Worm (Caenorhabditis elegans): ENCODE results near the gene twk-24.

Gene twk-24

DNA sequence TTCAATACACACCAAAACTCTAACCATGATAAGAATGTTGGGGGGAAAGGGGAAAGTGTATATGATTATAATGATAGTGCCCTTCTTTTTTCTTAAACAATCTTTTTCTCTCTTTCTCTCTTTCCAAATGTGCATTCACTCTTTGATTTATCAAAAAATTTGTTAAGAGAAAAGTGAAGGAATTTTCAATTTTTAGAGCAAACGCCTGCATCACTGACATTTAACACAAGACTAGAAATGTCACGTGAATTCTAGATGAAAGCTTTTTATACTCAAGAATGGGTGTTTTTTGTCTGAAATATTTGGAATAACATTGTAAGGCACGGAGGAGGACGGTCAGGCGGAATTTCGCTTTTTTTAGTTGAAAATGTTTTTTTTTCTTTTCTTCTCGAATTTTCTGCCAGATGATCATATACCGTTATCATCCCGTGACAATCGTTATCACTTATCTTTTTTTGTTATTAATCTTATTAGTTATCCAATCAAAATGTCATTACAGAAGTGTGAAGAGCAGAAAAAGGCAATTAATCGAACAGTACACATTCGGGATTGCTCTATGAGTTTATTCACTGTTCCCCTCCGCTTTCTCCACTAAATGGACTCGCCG, 33.0 kb upstream of the twk-24 start, which contains the start of the genes frm-7 and F55C5.17:
frm-7 (plus strand) TSS at position 500 of the 607 bp plus-strand sequence.
F55C5.17 (plus strand) TSS at position 557 of the 607 bp plus-strand sequence.
- TF ChIP-seq ztf-23 (GFP tag; IDR thresholded peaks at IDR 0.05) (no peak), tab-1 (GFP tag; IDR thresholded peaks at IDR 0.05) (no peak), med-1 (GFP tag; optimal IDR thresholded peaks at IDR 0.05; ENCODE audit: insufficient read depth) (no peak), T22C8.4 (GFP tag; IDR thresholded peaks at IDR 0.05) (no peak), ref-1 (GFP tag; conservative IDR thresholded peaks at IDR 0.05) (no peak), flt-1 (GFP tag; IDR thresholded peaks at IDR 0.05) (no peak), klf-2 (GFP tag; conservative IDR thresholded peaks at IDR 0.05) (no peak), ztf-29 (GFP tag; IDR thresholded peaks at IDR 0.05) (no peak), cog-1 (tag; optimal IDR thresholded peaks at IDR 0.05) (no peak)

ce11 chrV:12300780-12301460, 31.8 kb upstream of the twk-24 start:
- no peak for TF ChIP-seq ztf-29 (GFP tag; IDR thresholded peaks at IDR 0.05)
- TF ChIP-seq ztf-23 (GFP tag; IDR thresholded peaks at IDR 0.05) = no peak
- no peak for TF ChIP-seq T22C8.4 (GFP tag; IDR thresholded peaks at IDR 0.05)
- no peak for TF ChIP-seq ref-1 (GFP tag; conservative IDR thresholded peaks at IDR 0.05)
- no peak for TF ChIP-seq med-1 (GFP tag; optimal IDR thresholded peaks at IDR 0.05; ENCODE audit: insufficient read depth)
- no peak for TF ChIP-seq flt-1 (GFP tag; IDR thresholded peaks at IDR 0.05)
- no peak for TF ChIP-seq tab-1 (GFP tag; IDR thresholded peaks at IDR 0.05)
- TF ChIP-seq cog-1 (tag; optimal IDR thresholded peaks at IDR 0.05) = no peak
- no peak for TF ChIP-seq klf-2 (GFP tag; conservative IDR thresholded peaks at IDR 0.05)

ce11 chrV:12300166-12300565, 31.0 kb upstream of the twk-24 start:
- no peak for TF ChIP-seq cog-1 (tag; optimal IDR thresholded peaks at IDR 0.05)

DNA sequence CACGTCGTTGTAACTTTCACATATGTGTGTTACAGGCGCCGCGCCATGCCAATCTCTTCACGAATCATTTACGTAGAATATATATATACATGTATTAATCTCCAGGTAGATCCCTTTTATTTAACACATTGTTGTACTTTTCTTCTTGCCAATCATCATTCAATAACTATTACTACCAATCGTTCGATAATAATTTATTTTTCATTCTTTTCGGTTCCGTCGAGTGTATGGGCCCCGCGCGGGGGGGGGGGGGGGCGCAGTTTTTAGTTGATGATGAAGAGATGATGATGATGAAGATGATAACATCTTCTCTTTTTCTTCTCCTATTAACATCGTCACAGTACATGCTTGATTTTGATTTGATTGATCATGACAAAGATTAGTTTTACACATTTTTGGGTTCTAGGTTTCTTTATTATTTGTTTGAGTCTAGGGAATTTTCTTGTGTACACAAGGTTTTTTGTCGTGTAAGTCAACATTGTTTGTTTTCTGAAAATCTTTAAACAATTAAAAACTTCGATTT, 30.2 kb upstream of the twk-24 start:
- TF ChIP-seq ref-1 (GFP tag; conservative IDR thresholded peaks at IDR 0.05) (no peak), cog-1 (tag; optimal IDR thresholded peaks at IDR 0.05) (no peak), ztf-23 (GFP tag; IDR thresholded peaks at IDR 0.05) (no peak), ztf-29 (GFP tag; IDR thresholded peaks at IDR 0.05) (no peak), T22C8.4 (GFP tag; IDR thresholded peaks at IDR 0.05) (no peak), tab-1 (GFP tag; IDR thresholded peaks at IDR 0.05) (no peak), klf-2 (GFP tag; conservative IDR thresholded peaks at IDR 0.05) (no peak), med-1 (GFP tag; optimal IDR thresholded peaks at IDR 0.05; ENCODE audit: insufficient read depth) (no peak), flt-1 (GFP tag; IDR thresholded peaks at IDR 0.05) (no peak)

DNA sequence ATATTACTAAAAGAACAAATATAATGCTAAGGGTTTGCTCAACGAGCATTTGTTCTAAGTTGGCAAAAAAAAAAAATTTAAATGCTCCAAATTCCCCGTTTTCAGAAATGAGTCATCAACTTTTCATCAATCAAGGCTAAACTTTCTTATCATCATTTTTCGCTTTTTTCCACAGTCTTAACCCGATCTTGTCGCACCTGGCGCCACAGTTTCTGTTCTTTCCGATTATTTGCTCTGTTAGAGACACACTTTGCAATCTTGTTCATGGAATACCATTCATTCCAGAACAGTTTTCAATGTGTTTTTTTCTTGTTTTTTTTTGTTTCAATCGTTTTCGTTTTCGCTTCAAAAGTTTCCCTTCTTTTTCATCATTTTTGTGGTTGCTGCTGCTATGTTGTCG, 29.1 kb upstream of the twk-24 start:
- TF ChIP-seq flt-1 (GFP tag; IDR thresholded peaks at IDR 0.05) = no peak

DNA sequence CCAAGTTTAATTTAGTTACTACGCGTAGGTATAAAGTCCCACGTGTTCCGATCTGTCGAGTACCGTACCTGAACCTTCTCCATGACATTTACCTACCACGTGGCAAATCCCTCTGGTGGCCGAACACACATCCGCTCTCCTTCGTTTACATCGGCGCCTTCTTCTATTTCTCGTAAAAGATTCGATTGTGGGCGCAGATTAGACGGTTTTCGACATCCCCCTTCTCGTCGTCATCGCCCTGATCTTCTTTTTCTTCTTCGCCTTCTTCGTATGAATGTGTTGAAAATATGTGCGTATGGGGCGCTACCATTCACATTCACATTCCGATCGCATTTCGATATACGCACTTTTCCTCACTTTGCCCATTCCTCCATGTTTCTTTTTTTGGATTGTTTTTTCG, 27.7 kb upstream of the twk-24 start:
- TF ChIP-seq ref-1 (GFP tag; conservative IDR thresholded peaks at IDR 0.05) = no peak

ce11 chrV:12296122-12296521, 27.0 kb upstream of the twk-24 start:
- TF ChIP-seq tab-1 (GFP tag; IDR thresholded peaks at IDR 0.05) = no peak
- no peak for TF ChIP-seq klf-2 (GFP tag; conservative IDR thresholded peaks at IDR 0.05)
- no peak for TF ChIP-seq ztf-23 (GFP tag; IDR thresholded peaks at IDR 0.05)
- TF ChIP-seq T22C8.4 (GFP tag; IDR thresholded peaks at IDR 0.05) = no peak

DNA sequence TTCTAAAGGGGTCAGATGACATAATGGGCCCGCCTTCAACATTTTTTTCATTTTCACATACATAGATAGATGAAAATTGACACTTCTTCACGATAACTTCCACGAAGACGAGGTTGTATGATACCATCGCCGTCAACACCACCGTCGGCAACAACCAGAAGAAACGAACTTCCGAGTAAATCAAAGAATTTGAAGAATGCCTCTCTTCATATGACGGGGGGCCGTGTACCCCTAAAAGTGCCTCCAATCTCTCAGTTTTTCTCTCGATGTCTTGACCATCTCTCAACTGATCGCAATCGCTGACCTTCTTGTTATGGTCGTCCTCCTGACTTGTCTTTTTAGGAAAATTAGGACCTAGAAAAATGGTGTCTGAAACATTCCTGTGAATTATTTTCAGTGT, 26.4 kb upstream of the twk-24 start:
- TF ChIP-seq ztf-29 (GFP tag; IDR thresholded peaks at IDR 0.05) (no peak), T22C8.4 (GFP tag; IDR thresholded peaks at IDR 0.05) (no peak), tab-1 (GFP tag; IDR thresholded peaks at IDR 0.05) (no peak), klf-2 (GFP tag; conservative IDR thresholded peaks at IDR 0.05) (no peak), cog-1 (tag; optimal IDR thresholded peaks at IDR 0.05) (no peak), med-1 (GFP tag; optimal IDR thresholded peaks at IDR 0.05; ENCODE audit: insufficient read depth) (no peak), flt-1 (GFP tag; IDR thresholded peaks at IDR 0.05) (no peak), ref-1 (GFP tag; conservative IDR thresholded peaks at IDR 0.05) (no peak), ztf-23 (GFP tag; IDR thresholded peaks at IDR 0.05) (no peak)

- TF ChIP-seq ztf-29 (GFP tag; IDR thresholded peaks at IDR 0.05) (no peak), flt-1 (GFP tag; IDR thresholded peaks at IDR 0.05) (no peak), tab-1 (GFP tag; IDR thresholded peaks at IDR 0.05) (no peak)
These were observed 25.9 kb upstream of the twk-24 start for ce11 chrV:12295015-12295414.

ce11 chrV:12294091-12294490, 25.0 kb upstream of the twk-24 start:
- TF ChIP-seq tab-1 (GFP tag; IDR thresholded peaks at IDR 0.05) = no peak
- TF ChIP-seq cog-1 (tag; optimal IDR thresholded peaks at IDR 0.05) = no peak
- no peak for TF ChIP-seq T22C8.4 (GFP tag; IDR thresholded peaks at IDR 0.05)
- TF ChIP-seq med-1 (GFP tag; optimal IDR thresholded peaks at IDR 0.05; ENCODE audit: insufficient read depth) = no peak
- TF ChIP-seq ref-1 (GFP tag; conservative IDR thresholded peaks at IDR 0.05) = no peak
- no peak for TF ChIP-seq ztf-29 (GFP tag; IDR thresholded peaks at IDR 0.05)
- no peak for TF ChIP-seq flt-1 (GFP tag; IDR thresholded peaks at IDR 0.05)
- no peak for TF ChIP-seq klf-2 (GFP tag; conservative IDR thresholded peaks at IDR 0.05)

DNA sequence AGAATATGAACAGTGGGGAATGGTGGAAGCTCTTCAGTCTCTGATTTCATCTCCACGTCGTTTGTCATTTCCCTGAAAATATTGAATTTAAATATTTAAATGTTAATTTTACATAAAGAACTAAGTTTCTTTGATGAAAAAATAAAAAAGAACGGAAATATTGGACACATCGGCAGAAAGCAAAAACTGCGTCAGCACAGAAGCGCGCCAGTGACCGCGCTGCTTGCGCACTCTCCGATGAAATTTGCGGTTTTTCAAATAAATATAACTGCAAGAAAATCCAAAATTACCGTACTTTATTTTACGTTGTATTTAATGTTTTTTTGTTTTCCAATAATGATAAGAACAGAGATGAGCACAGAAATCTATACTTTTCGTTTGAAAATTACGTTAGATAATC, 22.5 kb upstream of the twk-24 start, which contains the start of the genes srpa-68 and srh-16:
srpa-68 (minus strand) TSS at position 72 of the 400 bp plus-strand sequence.
srh-16 (plus strand) TSS at position 275 of the 400 bp plus-strand sequence.
- TF ChIP-seq ztf-23 (GFP tag; IDR thresholded peaks at IDR 0.05) (peak; percentile 83), ref-1 (GFP tag; conservative IDR thresholded peaks at IDR 0.05) (no peak), flt-1 (GFP tag; IDR thresholded peaks at IDR 0.05) (peak; percentile 87), med-1 (GFP tag; optimal IDR thresholded peaks at IDR 0.05; ENCODE audit: insufficient read depth) (peak; percentile 49), cog-1 (tag; optimal IDR thresholded peaks at IDR 0.05) (peak; percentile 79), T22C8.4 (GFP tag; IDR thresholded peaks at IDR 0.05) (no peak), klf-2 (GFP tag; conservative IDR thresholded peaks at IDR 0.05) (0 out of 2 replicates have a peak, but pooled peaks have one; percentile 48), tab-1 (GFP tag; IDR thresholded peaks at IDR 0.05) (peak; percentile 67; the same call in 1 of the 2 replicates), ztf-29 (GFP tag; IDR thresholded peaks at IDR 0.05) (0 out of 2 replicates have a peak, but pooled peaks have one; percentile 19)
